Fruit fly (Drosophila melanogaster) whole organism, embryonic: ENCODE measurements around the gene qjt.

Experiments
- BEAF-32 ChIP-seq: fragments of 200-800 bp; sonication (Bioruptor generic); optimal IDR thresholded peaks from 3 replicates; lab custom pipeline; 2017; ENCODE audit warnings: missing biosample characterization, missing genetic modification characterization, mild to moderate bottlenecking, moderate library complexity, missing genetic modification reagents
- CG11398 ChIP-seq: fragments of 200-800 bp; sonication (Bioruptor generic); optimal IDR thresholded peaks from 2 replicates; lab custom pipeline; 2016; ENCODE audit warnings: missing biosample characterization, missing genetic modification characterization
- CG11560 ChIP-seq: fragments of 200-800 bp; sonication (Bioruptor generic); IDR thresholded peaks from 3 replicates; pipeline ENCODE4 v1.3.6; 2022; ENCODE audit warnings: missing biosample characterization, missing genetic modification characterization
- CG11695 ChIP-seq: fragments of 200-800 bp; sonication (Bioruptor generic); IDR thresholded peaks from 3 replicates; pipeline ENCODE4 v1.3.6; 2022; ENCODE audit warnings: missing biosample characterization, missing genetic modification characterization
- CG13424 ChIP-seq: fragments of 200-800 bp; sonication (Bioruptor generic); optimal IDR thresholded peaks from 2 replicates; lab custom pipeline; 2019; ENCODE audit warnings: missing biosample characterization, mild to moderate bottlenecking, missing genetic modification characterization, moderate library complexity
- CG1603 ChIP-seq: fragments of 200-800 bp; sonication (Bioruptor generic); optimal IDR thresholded peaks from 2 replicates; lab custom pipeline; 2019; ENCODE audit warnings: missing biosample characterization, mild to moderate bottlenecking, missing genetic modification characterization, moderate library complexity
- CG1647 ChIP-seq: fragments of 200-800 bp; sonication (Bioruptor generic); optimal IDR thresholded peaks from 3 replicates; lab custom pipeline; 2016; ENCODE audit warnings: missing biosample characterization, missing genetic modification characterization
- CG16779 ChIP-seq: fragments of 200-800 bp; sonication (Bioruptor generic); IDR thresholded peaks from 2 replicates; pipeline ENCODE4 v1.3.6; 2022; ENCODE audit warnings: missing biosample characterization, missing genetic modification characterization
- CG30431 ChIP-seq: fragments of 200-800 bp; sonication (Bioruptor generic); optimal IDR thresholded peaks from 2 replicates; lab custom pipeline; 2017; ENCODE audit warnings: missing biosample characterization, missing genetic modification characterization
- CG31365 ChIP-seq: fragments of 200-800 bp; sonication (Bioruptor generic); optimal IDR thresholded peaks from 2 replicates; lab custom pipeline; 2018; ENCODE audit warnings: missing biosample characterization, mild to moderate bottlenecking, missing genetic modification characterization
- CG31441 ChIP-seq: fragments of 200-800 bp; sonication (Bioruptor generic); IDR thresholded peaks from 2 replicates; pipeline ENCODE4 v1.3.6; 2022; ENCODE audit warnings: missing biosample characterization, missing genetic modification characterization
- CG34376 ChIP-seq: fragments of 200-800 bp; sonication (Bioruptor generic); optimal IDR thresholded peaks from 2 replicates; lab custom pipeline; 2018; ENCODE audit warnings: missing biosample characterization, mild to moderate bottlenecking, missing genetic modification characterization
- CG4854 ChIP-seq: fragments of 200-800 bp; sonication (Bioruptor generic); optimal IDR thresholded peaks from 2 replicates; lab custom pipeline; 2016; ENCODE audit warnings: missing biosample characterization, missing genetic modification characterization, inconsistent platforms
- CG7745 ChIP-seq: fragments of 200-800 bp; sonication (Bioruptor generic); optimal IDR thresholded peaks from 2 replicates; lab custom pipeline; 2018; ENCODE audit warnings: missing biosample characterization, mild to moderate bottlenecking, missing genetic modification characterization, moderate library complexity
- CG7963 ChIP-seq: fragments of 200-800 bp; sonication (Bioruptor generic); IDR thresholded peaks from 3 replicates; pipeline ENCODE4 v1.3.6; 2022; ENCODE audit warnings: missing biosample characterization, missing genetic modification characterization; ENCODE audit not compliant: partially characterized antibody
- CG7987 ChIP-seq: fragments of 200-800 bp; sonication (Bioruptor generic); optimal IDR thresholded peaks from 2 replicates; lab custom pipeline; 2018; ENCODE audit warnings: missing biosample characterization, mild to moderate bottlenecking, missing genetic modification characterization, moderate library complexity
- CG9609 ChIP-seq: fragments of 200-800 bp; sonication (Bioruptor generic); optimal IDR thresholded peaks from 3 replicates; lab custom pipeline; 2016; ENCODE audit warnings: missing biosample characterization, missing genetic modification characterization
- CG9727 ChIP-seq: fragments of 200-800 bp; sonication (Bioruptor generic); optimal IDR thresholded peaks from 3 replicates; lab custom pipeline; 2017; ENCODE audit warnings: missing biosample characterization, mild to moderate bottlenecking, missing genetic modification characterization
- CG9797 ChIP-seq: fragments of 200-800 bp; sonication (Bioruptor generic); optimal IDR thresholded peaks from 3 replicates; lab custom pipeline; 2018; ENCODE audit warnings: missing biosample characterization, mild to moderate bottlenecking, missing genetic modification characterization
- D19A ChIP-seq: fragments of 200-800 bp; optimal IDR thresholded peaks from 3 replicates; lab custom pipeline; 2019; ENCODE audit warnings: missing biosample characterization, mild to moderate bottlenecking, missing genetic modification characterization, moderate library complexity
- Deaf1 ChIP-seq: fragments of 200-800 bp; optimal IDR thresholded peaks from 3 replicates; lab custom pipeline; 2019; ENCODE audit warnings: missing biosample characterization, mild to moderate bottlenecking, missing genetic modification characterization, moderate library complexity
- Dip3 ChIP-seq: fragments of 200-800 bp; sonication (Bioruptor generic); optimal IDR thresholded peaks from 3 replicates; lab custom pipeline; 2016; ENCODE audit warnings: missing biosample characterization, missing genetic modification characterization
- Doc2 ChIP-seq: fragments of 200-800 bp; sonication (Bioruptor generic); IDR thresholded peaks from 2 replicates; pipeline ENCODE4 v1.3.6; 2022; ENCODE audit warnings: missing biosample characterization, missing genetic modification characterization
- Fer2 ChIP-seq: fragments of 200-800 bp; sonication (Bioruptor generic); optimal IDR thresholded peaks from 2 replicates; lab custom pipeline; 2018; ENCODE audit warnings: missing biosample characterization, mild to moderate bottlenecking, missing genetic modification characterization, moderate library complexity
- Hey ChIP-seq: fragments of 200-800 bp; sonication (Bioruptor generic); optimal IDR thresholded peaks from 3 replicates; lab custom pipeline; 2018; ENCODE audit warnings: missing biosample characterization, mild to moderate bottlenecking, missing genetic modification characterization
- MBD-R2 ChIP-seq: fragments of 200-800 bp; sonication (Bioruptor generic); IDR thresholded peaks from 2 replicates; pipeline ENCODE4 v1.3.6; 2022; ENCODE audit warnings: missing biosample characterization, missing genetic modification characterization
- Mad ChIP-seq: fragments of 200-800 bp; sonication (Bioruptor generic); optimal IDR thresholded peaks from 2 replicates; lab custom pipeline; 2016; ENCODE audit warnings: missing biosample characterization, missing genetic modification characterization
- Med ChIP-seq: fragments of 200-800 bp; sonication (Bioruptor generic); peaks from one replicate; lab custom pipeline; 2016; ENCODE audit warnings: missing biosample characterization, missing genetic modification characterization, mild to moderate bottlenecking, inconsistent platforms, moderate library complexity
- Meics ChIP-seq: fragments of 200-800 bp; sonication (Bioruptor generic); optimal IDR thresholded peaks from 2 replicates; lab custom pipeline; 2017; ENCODE audit warnings: missing biosample characterization, mild to moderate bottlenecking, missing genetic modification characterization
- Scr ChIP-seq: fragments of 200-800 bp; sonication (Bioruptor generic); IDR thresholded peaks from 2 replicates; pipeline ENCODE4 v1.3.6; 2022; ENCODE audit warnings: missing biosample characterization, missing genetic modification characterization; ENCODE audit not compliant: partially characterized antibody
- Six4 ChIP-seq: fragments of 200-800 bp; sonication (Bioruptor generic); optimal IDR thresholded peaks from 2 replicates; lab custom pipeline; 2016; ENCODE audit warnings: missing biosample characterization, missing genetic modification characterization
- Taf1 ChIP-seq: fragments of 200-800 bp; sonication (Bioruptor generic); IDR thresholded peaks from 2 replicates; pipeline ENCODE4 v1.3.6; 2022; ENCODE audit warnings: missing biosample characterization, missing genetic modification characterization
- Trl ChIP-seq, 3 experiments: fragments of >200 bp in 2 of 3; fragments of 200-800 bp in 1 of 3; sonication (Bioruptor generic) in 1 of 3; optimal IDR thresholded peaks; 2 replicates in 1 of 3; 3 replicates in 2 of 3; lab custom pipeline; 2016 to 2017; ENCODE audit warnings: missing biosample characterization in 1 of 3, missing genetic modification characterization in 1 of 3
- crol ChIP-seq: fragments of 200-800 bp; sonication (Bioruptor generic); IDR thresholded peaks from 2 replicates; pipeline ENCODE4 v1.3.6; 2022; ENCODE audit warnings: missing biosample characterization, missing genetic modification characterization
- fu2 ChIP-seq: fragments of 200-800 bp; sonication (Bioruptor generic); optimal IDR thresholded peaks from 2 replicates; lab custom pipeline; 2016; ENCODE audit warnings: missing biosample characterization, missing genetic modification characterization
- gfzf ChIP-seq: fragments of 200-800 bp; sonication (Bioruptor generic); optimal IDR thresholded peaks from 2 replicates; lab custom pipeline; 2016; ENCODE audit warnings: missing biosample characterization, mild to moderate bottlenecking, missing genetic modification characterization, moderate library complexity
- grau ChIP-seq: fragments of 200-800 bp; optimal IDR thresholded peaks from 3 replicates; lab custom pipeline; 2019; ENCODE audit warnings: missing biosample characterization, mild to moderate bottlenecking, missing genetic modification characterization, moderate library complexity
- hb ChIP-seq: fragments of 200-800 bp; sonication (Bioruptor generic); IDR thresholded peaks from 3 replicates; pipeline ENCODE4 v1.3.6; 2022; ENCODE audit warnings: missing biosample characterization, missing genetic modification characterization; ENCODE audit not compliant: partially characterized antibody
- hbn ChIP-seq: fragments of 200-800 bp; sonication (Bioruptor generic); IDR thresholded peaks from 2 replicates; pipeline ENCODE4 v1.3.6; 2022; ENCODE audit warnings: missing biosample characterization, missing genetic modification characterization; ENCODE audit not compliant: partially characterized antibody
- maf-S ChIP-seq: fragments of 200-800 bp; sonication (Bioruptor generic); optimal IDR thresholded peaks from 2 replicates; lab custom pipeline; 2016; ENCODE audit warnings: missing biosample characterization, missing genetic modification characterization
- oc ChIP-seq: fragments of 200-800 bp; sonication (Bioruptor generic); optimal IDR thresholded peaks from 2 replicates; lab custom pipeline; 2018; ENCODE audit warnings: missing biosample characterization, mild to moderate bottlenecking, missing genetic modification characterization, moderate library complexity
- pzg ChIP-seq: fragments of 200-800 bp; sonication (Bioruptor generic); optimal IDR thresholded peaks from 3 replicates; lab custom pipeline; 2018; ENCODE audit warnings: missing biosample characterization, mild to moderate bottlenecking, missing genetic modification characterization, moderate library complexity
- sc ChIP-seq, 3 experiments: fragments of >200 bp in 2 of 3; fragments of 200-800 bp in 1 of 3; sonication (Bioruptor generic) in 1 of 3; optimal IDR thresholded peaks; 2 replicates in 2 of 3; 3 replicates in 1 of 3; lab custom pipeline; 2017; ENCODE audit warnings: mild to moderate bottlenecking in 1 of 3, missing biosample characterization in 1 of 3, missing genetic modification characterization in 1 of 3, missing genetic modification reagents in 1 of 3
- sens-2 ChIP-seq: fragments of 200-800 bp; sonication (Bioruptor generic); IDR thresholded peaks from 2 replicates; pipeline ENCODE4 v1.3.6; 2022; ENCODE audit warnings: missing biosample characterization, missing genetic modification characterization
- shn ChIP-seq: fragments of 200-800 bp; sonication (Bioruptor generic); optimal IDR thresholded peaks from 3 replicates; lab custom pipeline; 2016; ENCODE audit warnings: missing biosample characterization, missing genetic modification characterization
- tap ChIP-seq: fragments of 200-800 bp; optimal IDR thresholded peaks from 3 replicates; lab custom pipeline; 2019; ENCODE audit warnings: missing biosample characterization, mild to moderate bottlenecking, missing genetic modification characterization, moderate library complexity
- tin ChIP-seq: fragments of 200-800 bp; sonication (Bioruptor generic); optimal IDR thresholded peaks from 3 replicates; lab custom pipeline; 2016; ENCODE audit warnings: missing biosample characterization, missing genetic modification characterization
- vnd ChIP-seq: fragments of 200-800 bp; sonication (Bioruptor generic); IDR thresholded peaks from 3 replicates; pipeline ENCODE4 v1.3.6; 2022; ENCODE audit warnings: missing biosample characterization, missing genetic modification characterization; ENCODE audit not compliant: partially characterized antibody
- zfh2 ChIP-seq: fragments of 200-800 bp; sonication (Bioruptor generic); optimal IDR thresholded peaks from 2 replicates; lab custom pipeline; 2016; ENCODE audit warnings: missing biosample characterization, missing genetic modification characterization

Gene qjt

DNA sequence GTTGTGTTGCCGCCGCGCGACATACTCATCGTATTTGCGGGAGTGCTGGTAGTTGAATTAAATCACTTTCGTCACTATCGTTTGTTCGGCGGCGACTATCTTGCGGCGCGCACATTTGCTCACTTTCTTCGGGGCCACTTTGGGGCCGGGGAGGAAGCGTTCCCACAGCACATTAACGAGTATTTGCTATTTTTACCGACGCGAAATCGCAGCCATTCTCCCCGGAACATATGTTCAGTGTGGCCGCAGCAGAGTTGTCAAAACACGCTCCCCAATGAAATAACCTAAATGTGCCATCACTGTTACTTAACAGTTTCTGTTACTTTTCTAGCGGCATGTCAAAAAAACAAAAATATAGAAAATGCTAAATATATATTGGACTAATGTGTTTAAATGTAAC lies 45.9 kb upstream of the qjt start, which contains the start of gene frc (continued):
- no peak for TF ChIP-seq Fer2 (tag; lab: Kevin White, UChicago)
- no peak for TF ChIP-seq CG7963
- TF ChIP-seq grau: no peak
- TF ChIP-seq CG4854 (GFP tag; lab: Kevin White, UChicago): no peak
- peak; percentile 18 for TF ChIP-seq Deaf1 (tag; lab: Kevin White, UChicago)
- peak; percentile 65 for TF ChIP-seq MBD-R2
- no peak for TF ChIP-seq Mad (GFP tag; lab: Kevin White, UChicago)
- no peak for TF ChIP-seq CG11695
- TF ChIP-seq hbn (GFP tag; lab: Robert Waterston, UW): peak; percentile 27; the same call in 1 of the 2 replicates
- TF ChIP-seq sens-2 (GFP tag; lab: Robert Waterston, UW): no peak
- TF ChIP-seq CG30431: no peak
- TF ChIP-seq CG9797 (GFP tag; lab: Kevin White, UChicago): peak; percentile 54
- TF ChIP-seq crol (GFP tag; lab: Robert Waterston, UW): 0 out of 2 replicates have a peak, but pooled peaks have one; percentile 6
- no peak for TF ChIP-seq CG9727 (GFP tag; lab: Kevin White, UChicago)
- peak; percentile 73 for TF ChIP-seq Med
- TF ChIP-seq gfzf (GFP tag; lab: Kevin White, UChicago): peak; percentile 82
- no peak for TF ChIP-seq Doc2
- no peak for TF ChIP-seq Scr (GFP tag; lab: Robert Waterston, UW)
- no peak for TF ChIP-seq CG7987 (GFP tag; lab: Kevin White, UChicago)
- peak; percentile 5 for TF ChIP-seq CG1603 (tag; lab: Kevin White, UChicago)
- no peak for TF ChIP-seq CG13424 (tag; lab: Kevin White, UChicago)

DNA sequence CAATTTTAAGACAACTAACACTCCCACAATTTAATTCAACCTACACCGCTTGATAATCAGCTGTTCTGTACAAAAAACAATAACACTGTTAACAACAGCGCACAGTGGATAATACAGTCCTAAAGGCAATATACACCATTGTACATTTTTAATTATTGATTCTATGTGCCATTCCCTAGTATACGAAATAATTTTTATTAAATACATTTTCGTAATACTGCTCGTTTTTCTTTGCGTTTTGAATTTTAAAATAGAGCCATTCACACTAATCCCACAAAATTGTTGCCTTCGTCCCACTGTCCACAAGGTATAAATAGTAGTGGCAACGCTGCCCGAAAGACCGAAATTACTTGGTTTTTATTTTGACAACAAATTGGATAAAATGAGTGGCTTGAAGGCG lies 45.3 kb upstream of the qjt start, which contains the start of the genes Coq4 and CG32176:
TSS of gene Coq4 (minus strand) at position 67 of the 400 bp plus-strand sequence.
TSS of gene CG32176 (plus strand) at position 314 of the 400 bp plus-strand sequence.
- TF ChIP-seq CG31365 (tag; lab: Kevin White, UChicago) (peak; percentile 85), fu2 (GFP tag; lab: Kevin White, UChicago) (peak; percentile 97), maf-S (GFP tag; lab: Kevin White, UChicago) (peak; percentile 98), shn (GFP tag; lab: Kevin White, UChicago) (peak; percentile 99), CG31441 (GFP tag; lab: Robert Waterston, UW) (peak; percentile 95), BEAF-32 (peak; percentile 40), zfh2 (GFP tag; lab: Kevin White, UChicago) (peak; percentile 99), CG11398 (GFP tag; lab: Kevin White, UChicago) (peak; percentile 95), Doc2 (peak; percentile 95), tin (GFP tag; lab: Kevin White, UChicago) (peak; percentile 99), sc (optimal IDR thresholded peaks at IDR 0.05; lab: Kevin White, UChicago) (no peak), sc (GFP tag; optimal IDR thresholded peaks at IDR 0.05; lab: Kevin White, UChicago) (peak; percentile 95), Dip3 (GFP tag; lab: Kevin White, UChicago) (peak; percentile 98), tap (tag; lab: Kevin White, UChicago) (peak; percentile 97), CG30431 (peak; percentile 97), hb (peak; percentile 44; the same call in 1 of the 3 replicates), CG9609 (GFP tag; lab: Kevin White, UChicago) (peak; percentile 98), D19A (tag; lab: Kevin White, UChicago) (peak; percentile 94), Six4 (GFP tag; lab: Kevin White, UChicago) (peak; percentile 98), Hey (tag; lab: Kevin White, UChicago) (peak; percentile 81), CG11560 (tag; lab: Robert Waterston, UW) (peak; percentile 89), Taf1 (peak; percentile 96), CG1647 (GFP tag; lab: Kevin White, UChicago) (peak; percentile 98), pzg (GFP tag; lab: Kevin White, UChicago) (peak; percentile 69), Meics (peak; percentile 97), CG34376 (peak; percentile 93), oc (tag; lab: Kevin White, UChicago) (peak; percentile 98), vnd (GFP tag; lab: Robert Waterston, UW) (peak; percentile 63; the same call in 2 of the 3 replicates), CG16779 (GFP tag; lab: Robert Waterston, UW) (peak; percentile 97), CG7745 (peak; percentile 56), Trl (optimal IDR thresholded peaks at IDR 0.05; lab: Kevin White, UChicago) (no peak), Trl (GFP tag; optimal IDR thresholded peaks at IDR 0.05; lab: Kevin White, UChicago) (peak; percentile 99)
